In genomic region chrII:8071801-8072544, ce11 we compare ENCODE assay signal across 3 worm cellular contexts.
TF ChIP-seq lines count a peak whose summit lies in the region.

No protein-coding gene starts in this region.

TF ChIP-seq in whole organism, L1 larva, 84 proteins besides CTCF, POLR2A, EP300 and RAD21 (continued from another document and continues in another):
- TF ChIP-seq dsc-1 (tag; optimal IDR thresholded peaks at IDR 0.05; lab: Kevin White, UChicago) (peak; percentile 38), nhr-47 (tag; optimal IDR thresholded peaks at IDR 0.05; lab: Kevin White, UChicago) (peak; percentile 70), lin-14 (GFP tag; optimal IDR thresholded peaks at IDR 0.05; lab: Kevin White, UChicago) (peak; percentile 92), mdl-1 (tag; optimal IDR thresholded peaks at IDR 0.05; lab: Kevin White, UChicago) (peak in 1 of 2 experiments; percentile 78), efl-1 (optimal IDR thresholded peaks at IDR 0.05; lab: Kevin White, UChicago) (peak; percentile 19 to 44), efl-1 (GFP tag; optimal IDR thresholded peaks at IDR 0.05 in 1 of 2; lab: Kevin White, UChicago) (peak; percentile 18 to 91), elt-3 (tag; optimal IDR thresholded peaks at IDR 0.05; lab: Kevin White, UChicago) (peak in 2 of 6 experiments; percentile 45 to 66), egl-27 (tag; optimal IDR thresholded peaks at IDR 0.05; lab: Kevin White, UChicago) (no peak), isw-1 (GFP tag; IDR thresholded peaks at IDR 0.05; lab: Robert Waterston, UW) (peak; percentile 51), blmp-1 (tag; optimal IDR thresholded peaks at IDR 0.05; lab: Kevin White, UChicago) (peak; percentile 59), C34B4.2 (tag; optimal IDR thresholded peaks at IDR 0.05; lab: Kevin White, UChicago) (no peak), aha-1 (tag; optimal IDR thresholded peaks at IDR 0.05; lab: Kevin White, UChicago) (no peak), nhr-237 (tag; optimal IDR thresholded peaks at IDR 0.05; lab: Kevin White, UChicago) (no peak), unc-130 (tag; optimal IDR thresholded peaks at IDR 0.05; lab: Kevin White, UChicago) (peak; percentile 23), ceh-88 (GFP tag; IDR thresholded peaks at IDR 0.05; lab: Robert Waterston, UW) (no peak; the same call in 1 of the 2 replicates), zag-1 (tag; optimal IDR thresholded peaks at IDR 0.05; lab: Kevin White, UChicago) (no peak), lir-3 (tag; optimal IDR thresholded peaks at IDR 0.05; lab: Kevin White, UChicago; ENCODE audit: poor library complexity) (peak; percentile 63), unc-98 (GFP tag; IDR thresholded peaks at IDR 0.05; lab: Robert Waterston, UW) (no peak), pag-3 (tag; optimal IDR thresholded peaks at IDR 0.05; lab: Kevin White, UChicago; ENCODE audit: borderline replicate concordance, insufficient read depth) (no peak), nhr-71 (tag; optimal IDR thresholded peaks at IDR 0.05; lab: Kevin White, UChicago) (peak; percentile 89), tlp-1 (tag; optimal IDR thresholded peaks at IDR 0.05; lab: Kevin White, UChicago) (no peak), Y116A8C.19 (tag; optimal IDR thresholded peaks at IDR 0.05; lab: Kevin White, UChicago; ENCODE audit: borderline replicate concordance) (no peak), nhr-28 (tag; optimal IDR thresholded peaks at IDR 0.05; lab: Kevin White, UChicago) (no peak), ztf-11 (tag; optimal IDR thresholded peaks at IDR 0.05; lab: Kevin White, UChicago) (peak in 1 of 2 experiments; percentile 18), nhr-90 (tag; optimal IDR thresholded peaks at IDR 0.05; lab: Kevin White, UChicago; ENCODE audit: poor library complexity) (peak; percentile 44), unc-30 (tag; optimal IDR thresholded peaks at IDR 0.05; lab: Kevin White, UChicago) (no peak), pqm-1 (tag; optimal IDR thresholded peaks at IDR 0.05; lab: Kevin White, UChicago) (no peak), lin-13 (GFP tag; optimal IDR thresholded peaks at IDR 0.05; lab: Kevin White, UChicago) (no peak), vab-15 (tag; optimal IDR thresholded peaks at IDR 0.05; lab: Kevin White, UChicago) (no peak), fkh-10 (GFP tag; optimal IDR thresholded peaks at IDR 0.05; lab: Kevin White, UChicago) (no peak), irx-1 (tag; optimal IDR thresholded peaks at IDR 0.05; lab: Kevin White, UChicago) (peak; percentile 38), nhr-11 (tag; optimal IDR thresholded peaks at IDR 0.05; lab: Kevin White, UChicago) (no peak), lin-35 (GFP tag; optimal IDR thresholded peaks at IDR 0.05; lab: Kevin White, UChicago) (peak; percentile 49 to 61), tbx-2 (tag; optimal IDR thresholded peaks at IDR 0.05; lab: Kevin White, UChicago) (peak; percentile 54), nhr-77 (tag; optimal IDR thresholded peaks at IDR 0.05; lab: Kevin White, UChicago) (no peak), rnt-1 (tag; optimal IDR thresholded peaks at IDR 0.05; lab: Kevin White, UChicago) (no peak), nhr-76 (tag; optimal IDR thresholded peaks at IDR 0.05; lab: Kevin White, UChicago) (no peak), mef-2 (tag; optimal IDR thresholded peaks at IDR 0.05; lab: Kevin White, UChicago) (peak; percentile 21), hpl-2 (GFP tag; optimal IDR thresholded peaks at IDR 0.05; lab: Kevin White, UChicago) (no peak), ets-5 (GFP tag; IDR thresholded peaks at IDR 0.05; lab: Robert Waterston, UW) (no peak), skn-1 (tag; optimal IDR thresholded peaks at IDR 0.05; lab: Kevin White, UChicago) (peak; percentile 35), ztf-4 (tag; optimal IDR thresholded peaks at IDR 0.05; lab: Kevin White, UChicago) (peak; percentile 24), hlh-17 (GFP tag; optimal IDR thresholded peaks at IDR 0.05; lab: Kevin White, UChicago; ENCODE audit: borderline replicate concordance) (no peak), ceh-63 (GFP tag; optimal IDR thresholded peaks at IDR 0.05; lab: Kevin White, UChicago) (no peak)

TF ChIP-seq in whole organism, L2 larva, 48 proteins besides CTCF, POLR2A, EP300 and RAD21 (continued from another document):
- TF ChIP-seq R02D3.7 (tag; optimal IDR thresholded peaks at IDR 0.05; lab: Kevin White, UChicago) (no peak), nhr-23 (tag; optimal IDR thresholded peaks at IDR 0.05; lab: Kevin White, UChicago) (no peak), ceh-16 (tag; optimal IDR thresholded peaks at IDR 0.05; lab: Kevin White, UChicago) (no peak), mbf-1 (tag; optimal IDR thresholded peaks at IDR 0.05; lab: Kevin White, UChicago) (no peak), F13H6.1 (tag; optimal IDR thresholded peaks at IDR 0.05; lab: Kevin White, UChicago) (peak; percentile 76), sma-3 (GFP tag; optimal IDR thresholded peaks at IDR 0.05; lab: Kevin White, UChicago) (no peak), nhr-21 (tag; optimal IDR thresholded peaks at IDR 0.05; lab: Kevin White, UChicago) (peak; percentile 76), ztf-11 (tag; optimal IDR thresholded peaks at IDR 0.05; lab: Kevin White, UChicago) (no peak), ama-1 (optimal IDR thresholded peaks at IDR 0.05; lab: Kevin White, UChicago) (no peak), snpc-4 (tag; optimal IDR thresholded peaks at IDR 0.05; lab: Kevin White, UChicago) (peak; percentile 38), lin-39 (tag; optimal IDR thresholded peaks at IDR 0.05; lab: Kevin White, UChicago) (no peak), zag-1 (tag; optimal IDR thresholded peaks at IDR 0.05; lab: Kevin White, UChicago) (peak; percentile 53), lin-13 (GFP tag; optimal IDR thresholded peaks at IDR 0.05; lab: Kevin White, UChicago) (peak; percentile 11), crh-2 (tag; optimal IDR thresholded peaks at IDR 0.05; lab: Kevin White, UChicago) (peak; percentile 77), ztf-4 (tag; optimal IDR thresholded peaks at IDR 0.05; lab: Kevin White, UChicago) (peak; percentile 18)

TF ChIP-seq in whole organism, L4 larva, 104 proteins besides CTCF, POLR2A, EP300 and RAD21 (continued from another document):
- no peak for TF ChIP-seq madf-9 (GFP tag; conservative IDR thresholded peaks at IDR 0.05; lab: Robert Waterston, UW)
- no peak for TF ChIP-seq duxl-1 (tag; optimal IDR thresholded peaks at IDR 0.05; lab: Kevin White, UChicago; ENCODE audit: poor library complexity)
- no peak for TF ChIP-seq nhr-76 (tag; optimal IDR thresholded peaks at IDR 0.05; lab: Kevin White, UChicago)
- TF ChIP-seq spr-3 (GFP tag; optimal IDR thresholded peaks at IDR 0.05; lab: Kevin White, UChicago) = no peak
- no peak for TF ChIP-seq F44E2.7 (GFP tag; IDR thresholded peaks at IDR 0.05; lab: Robert Waterston, UW)
- TF ChIP-seq lir-3 (tag; optimal IDR thresholded peaks at IDR 0.05; lab: Kevin White, UChicago) = no peak
- TF ChIP-seq ztf-7 (tag; optimal IDR thresholded peaks at IDR 0.05; lab: Kevin White, UChicago) = no peak
- no peak for TF ChIP-seq gei-8 (GFP tag; optimal IDR thresholded peaks at IDR 0.05; lab: Kevin White, UChicago)
- no peak for TF ChIP-seq aly-2 (tag; optimal IDR thresholded peaks at IDR 0.05; lab: Kevin White, UChicago)
- TF ChIP-seq ceh-62 (tag; optimal IDR thresholded peaks at IDR 0.05; lab: Kevin White, UChicago) = no peak
- TF ChIP-seq nhr-102 (tag; optimal IDR thresholded peaks at IDR 0.05; lab: Kevin White, UChicago) = no peak
- no peak for TF ChIP-seq tra-1 (GFP tag; IDR thresholded peaks at IDR 0.05; lab: Robert Waterston, UW)
- 0 out of 2 replicates have a peak, but pooled peaks have one; percentile 23 for TF ChIP-seq T26A8.4 (GFP tag; IDR thresholded peaks at IDR 0.05; lab: Robert Waterston, UW)
- no peak for TF ChIP-seq lin-13 (GFP tag; optimal IDR thresholded peaks at IDR 0.05; lab: Kevin White, UChicago)
- no peak for TF ChIP-seq dmd-8 (GFP tag; IDR thresholded peaks at IDR 0.05; lab: Robert Waterston, UW)
- no peak for TF ChIP-seq nhr-42 (GFP tag; IDR thresholded peaks at IDR 0.05; lab: Robert Waterston, UW)
- no peak for TF ChIP-seq zfp-2 (tag; optimal IDR thresholded peaks at IDR 0.05; lab: Kevin White, UChicago)
- TF ChIP-seq fkh-10 (GFP tag; optimal IDR thresholded peaks at IDR 0.05; lab: Kevin White, UChicago) = no peak
- TF ChIP-seq Y48G9A.11 (GFP tag; IDR thresholded peaks at IDR 0.05; lab: Robert Waterston, UW) = no peak
- TF ChIP-seq unc-130 (GFP tag; optimal IDR thresholded peaks at IDR 0.05; lab: Kevin White, UChicago) = no peak
- 0 out of 2 replicates have a peak, but pooled peaks have one; percentile 18 for TF ChIP-seq dmd-6 (GFP tag; IDR thresholded peaks at IDR 0.05; lab: Robert Waterston, UW)
- TF ChIP-seq nhr-41 (GFP tag; IDR thresholded peaks at IDR 0.05; lab: Robert Waterston, UW) = no peak
- no peak for TF ChIP-seq lin-1 (GFP tag; IDR thresholded peaks at IDR 0.05; lab: Robert Waterston, UW)
- no peak for TF ChIP-seq ceh-28 (tag; optimal IDR thresholded peaks at IDR 0.05; lab: Kevin White, UChicago)
- no peak for TF ChIP-seq nhr-77 (tag; optimal IDR thresholded peaks at IDR 0.05; lab: Kevin White, UChicago)
- no peak for TF ChIP-seq sdz-12 (GFP tag; optimal IDR thresholded peaks at IDR 0.05; lab: Kevin White, UChicago)
- TF ChIP-seq snpc-4 (tag; optimal IDR thresholded peaks at IDR 0.05; lab: Kevin White, UChicago) = no peak
- no peak for TF ChIP-seq dve-1 (tag; optimal IDR thresholded peaks at IDR 0.05; lab: Kevin White, UChicago; ENCODE audit: insufficient read depth)
- no peak for TF ChIP-seq mes-2 (tag; optimal IDR thresholded peaks at IDR 0.05; lab: Kevin White, UChicago; ENCODE audit: poor library complexity, severe bottlenecking)
- TF ChIP-seq ctbp-1 (GFP tag; IDR thresholded peaks at IDR 0.05; lab: Robert Waterston, UW) = peak; percentile 73; the same call in 1 of the 2 replicates
- no peak for TF ChIP-seq mdt-29 (GFP tag; IDR thresholded peaks at IDR 0.05; lab: Robert Waterston, UW)
- no peak for TF ChIP-seq F49E8.2 (tag; optimal IDR thresholded peaks at IDR 0.05; lab: Kevin White, UChicago; ENCODE audit: borderline replicate concordance)
- no peak for TF ChIP-seq daf-8 (GFP tag; IDR thresholded peaks at IDR 0.05; lab: Robert Waterston, UW)
- TF ChIP-seq skn-1 (tag; optimal IDR thresholded peaks at IDR 0.05; lab: Kevin White, UChicago) = no peak
- TF ChIP-seq lim-7 (GFP tag; IDR thresholded peaks at IDR 0.05; lab: Robert Waterston, UW) = no peak
- no peak for TF ChIP-seq php-3 (GFP tag; IDR thresholded peaks at IDR 0.05; lab: Robert Waterston, UW)
- TF ChIP-seq mep-1 (tag; optimal IDR thresholded peaks at IDR 0.05; lab: Kevin White, UChicago) = peak; percentile 57
- no peak for TF ChIP-seq lin-15B (tag; optimal IDR thresholded peaks at IDR 0.05; lab: Kevin White, UChicago)
- peak; percentile 96 for TF ChIP-seq aha-1 (tag; lab: Kevin White, UChicago)
- no peak for TF ChIP-seq egl-27 (tag; optimal IDR thresholded peaks at IDR 0.05; lab: Kevin White, UChicago)
- no peak for TF ChIP-seq attf-4 (tag; optimal IDR thresholded peaks at IDR 0.05; lab: Kevin White, UChicago)
- TF ChIP-seq vab-7 (GFP tag; IDR thresholded peaks at IDR 0.05; lab: Robert Waterston, UW) = no peak
- TF ChIP-seq zag-1 (tag; optimal IDR thresholded peaks at IDR 0.05; lab: Kevin White, UChicago) = no peak
- no peak for TF ChIP-seq tag-97 (GFP tag; IDR thresholded peaks at IDR 0.05; lab: Robert Waterston, UW)
- 0 out of 2 replicates have a peak, but pooled peaks have one; percentile 28 for TF ChIP-seq lin-38 (GFP tag; IDR thresholded peaks at IDR 0.05; lab: Robert Waterston, UW)
- TF ChIP-seq Y105C5A.15 (GFP tag; IDR thresholded peaks at IDR 0.05; lab: Robert Waterston, UW) = no peak
- peak; percentile 38 for TF ChIP-seq rbr-2 (tag; optimal IDR thresholded peaks at IDR 0.05; lab: Kevin White, UChicago)
- TF ChIP-seq F10B5.3 (tag; optimal IDR thresholded peaks at IDR 0.05; lab: Kevin White, UChicago) = no peak
- TF ChIP-seq lsy-2 (tag; optimal IDR thresholded peaks at IDR 0.05; lab: Kevin White, UChicago) = peak in 1 of 2 experiments; percentile 66
- no peak for TF ChIP-seq mxl-2 (GFP tag; conservative IDR thresholded peaks at IDR 0.05; lab: Robert Waterston, UW)
- TF ChIP-seq nhr-10 (tag; optimal IDR thresholded peaks at IDR 0.05; lab: Kevin White, UChicago) = no peak
- no peak for TF ChIP-seq nhr-6 (tag; optimal IDR thresholded peaks at IDR 0.05; lab: Kevin White, UChicago)
- peak in 1 of 2 experiments; percentile 99 for TF ChIP-seq unc-62 (GFP tag; optimal IDR thresholded peaks at IDR 0.05 in 1 of 2; lab: Kevin White, UChicago)
- no peak for TF ChIP-seq unc-62 (tag; optimal IDR thresholded peaks at IDR 0.05; lab: Kevin White, UChicago)
- TF ChIP-seq D1046.2 (GFP tag; IDR thresholded peaks at IDR 0.05; lab: Robert Waterston, UW) = no peak
- TF ChIP-seq nhr-111 (GFP tag; optimal IDR thresholded peaks at IDR 0.05; lab: Kevin White, UChicago) = no peak
- TF ChIP-seq ama-1 (optimal IDR thresholded peaks at IDR 0.05; lab: Kevin White, UChicago) = no peak
- TF ChIP-seq dmd-9 (GFP tag; IDR thresholded peaks at IDR 0.05; lab: Robert Waterston, UW) = no peak
- peak; percentile 16 for TF ChIP-seq nhr-28 (tag; optimal IDR thresholded peaks at IDR 0.05; lab: Kevin White, UChicago)
- no peak for TF ChIP-seq daf-12 (tag; optimal IDR thresholded peaks at IDR 0.05; lab: Kevin White, UChicago)
- TF ChIP-seq lin-39 (tag; optimal IDR thresholded peaks at IDR 0.05; lab: Kevin White, UChicago) = no peak
